Worm (Caenorhabditis elegans) whole organism, mixed stage, embryonic: ENCODE data around the gene ztf-18.

ENCODE experiments used
- M03D4.4 ChIP-seq: sonication (generic microtip); optimal IDR thresholded peaks from 2 replicates; lab custom pipeline; 2017; ENCODE audit warnings: mild to moderate bottlenecking, missing genetic modification characterization, missing compliant biosample characterization
- elt-1 ChIP-seq: sonication (generic microtip); optimal IDR thresholded peaks from 2 replicates; lab custom pipeline; 2017; ENCODE audit warnings: missing genetic modification characterization, mild to moderate bottlenecking, missing compliant biosample characterization, antibody characterized with exemption, moderate library complexity, borderline replicate concordance; ENCODE audit not compliant: insufficient read depth
- unc-39 ChIP-seq: fragments of 150-350 bp; optimal IDR thresholded peaks from 2 replicates; lab custom pipeline; 2014; ENCODE audit warnings: missing biosample characterization, missing genetic modification characterization
- ztf-11 ChIP-seq: fragments of 150-350 bp; optimal IDR thresholded peaks from 2 replicates; lab custom pipeline; 2014; ENCODE audit warnings: missing biosample characterization, missing genetic modification characterization

- TF ChIP-seq ztf-11 (tag; lab: Kevin White, UChicago) (no peak), elt-1 (tag; lab: Kevin White, UChicago) (peak; percentile 26), M03D4.4 (tag; lab: Kevin White, UChicago) (no peak), unc-39 (tag; lab: Kevin White, UChicago) (no peak)
Observed at ce11 chrIII:910540-911311, 15.2 kb upstream of the ztf-18 start, which contains the start of the genes F23H11.5 and bra-2.
